Worm (Caenorhabditis elegans) whole organism, L1 larva: Measurements from ENCODE around the gene F19G12.4.
A peak's percentile ranks its signal among the peaks of the same experiment; 100 is the strongest.

Experiments used
- C04F5.9 ChIP-seq: sonication (generic microtip); optimal IDR thresholded peaks from 2 replicates; lab custom pipeline; 2016; ENCODE audit warnings: missing genetic modification characterization, missing compliant biosample characterization
- Y116A8C.19 ChIP-seq: sonication (generic microtip); optimal IDR thresholded peaks from 2 replicates; lab custom pipeline; 2016; ENCODE audit warnings: missing compliant biosample characterization, missing genetic modification characterization, borderline replicate concordance
- alr-1 ChIP-seq: fragments of 200-800 bp; sonication (Bioruptor generic); optimal IDR thresholded peaks from 2 replicates; lab custom pipeline; 2018; ENCODE audit warnings: borderline replicate concordance, mild to moderate bottlenecking, missing genetic modification characterization, missing compliant biosample characterization
- aly-2 ChIP-seq: fragments of 150-350 bp; optimal IDR thresholded peaks from 2 replicates; lab custom pipeline; 2014; ENCODE audit warnings: missing biosample characterization, missing genetic modification characterization
- ama-1 ChIP-seq: fragments of 150-350 bp; optimal IDR thresholded peaks from 2 replicates; lab custom pipeline; 2014
- blmp-1 ChIP-seq: fragments of 150-350 bp; optimal IDR thresholded peaks from 2 replicates; lab custom pipeline; 2014; ENCODE audit warnings: missing biosample characterization, missing genetic modification characterization
- ceh-8 ChIP-seq: fragments of 200-800 bp; sonication (Bioruptor generic); optimal IDR thresholded peaks from 2 replicates; lab custom pipeline; 2018; ENCODE audit warnings: mild to moderate bottlenecking, missing genetic modification characterization, moderate library complexity, missing compliant biosample characterization
- ceh-82 ChIP-seq, 3 experiments: fragments of 150-350 bp in 1 of 3; sonication (generic microtip) in 2 of 3; optimal IDR thresholded peaks; 2 replicates each; lab custom pipeline; 2014 to 2017; ENCODE audit warnings: missing biosample characterization in 3 of 3, missing genetic modification characterization in 3 of 3
- ceh-88 ChIP-seq: fragments of 200-800 bp; sonication (Bioruptor generic); IDR thresholded peaks from 2 replicates; pipeline ENCODE4 v1.3.6; 2022; ENCODE audit warnings: missing genetic modification characterization, missing compliant biosample characterization
- ceh-90 ChIP-seq: sonication (generic microtip); optimal IDR thresholded peaks from 2 replicates; lab custom pipeline; 2016; ENCODE audit warnings: missing genetic modification characterization, missing compliant biosample characterization
- dpl-1 ChIP-seq, 3 experiments: fragments of 150-350 bp in 2 of 3; sonication (generic microtip) in 1 of 3; optimal IDR thresholded peaks; 2 replicates each; lab custom pipeline; 2014 to 2017; ENCODE audit warnings: missing biosample characterization in 3 of 3, missing genetic modification characterization in 3 of 3, missing genetic modification reagents in 3 of 3
- dsc-1 ChIP-seq: sonication (generic microtip); optimal IDR thresholded peaks from 2 replicates; lab custom pipeline; 2016; ENCODE audit warnings: mild to moderate bottlenecking, missing genetic modification characterization, missing compliant biosample characterization
- efl-1 ChIP-seq, 4 experiments: fragments of 150-350 bp; optimal IDR thresholded peaks in 3 of 4; peaks in 1 of 4; 1 replicate in 1 of 4; 2 replicates in 3 of 4; lab custom pipeline; 2014; ENCODE audit warnings: missing biosample characterization in 2 of 4, missing genetic modification characterization in 2 of 4, missing genetic modification reagents in 2 of 4
- efl-3 ChIP-seq: fragments of 200-800 bp; sonication (Bioruptor generic); optimal IDR thresholded peaks from 2 replicates; lab custom pipeline; 2018; ENCODE audit warnings: mild to moderate bottlenecking, missing genetic modification characterization, missing compliant biosample characterization
- egl-13 ChIP-seq: sonication (generic microtip); optimal IDR thresholded peaks from 2 replicates; lab custom pipeline; 2016; ENCODE audit warnings: missing genotype, missing genetic modification reagents, missing genetic modification characterization, missing compliant biosample characterization
- elt-3 ChIP-seq, 6 experiments: fragments of 150-350 bp in 1 of 6; sonication (generic microtip); optimal IDR thresholded peaks; 2 replicates each; lab custom pipeline; 2017 to 2018; ENCODE audit warnings: missing biosample characterization in 6 of 6, missing genetic modification characterization in 6 of 6, inconsistent platforms in 1 of 6
- ets-5 ChIP-seq: fragments of 200-800 bp; sonication (Bioruptor generic); IDR thresholded peaks from 2 replicates; pipeline ENCODE4 v1.3.6; 2022; ENCODE audit warnings: missing genetic modification characterization, missing compliant biosample characterization
- fkh-10 ChIP-seq: sonication (generic microtip); optimal IDR thresholded peaks from 2 replicates; lab custom pipeline; 2017; ENCODE audit warnings: missing biosample characterization, missing genetic modification reagents, missing genetic modification characterization
- fos-1 ChIP-seq: fragments of 150-350 bp; optimal IDR thresholded peaks from 2 replicates; lab custom pipeline; 2014; ENCODE audit warnings: missing biosample characterization, missing genetic modification characterization
- grh-1 ChIP-seq: fragments of 200-800 bp; sonication (Bioruptor generic); IDR thresholded peaks from 2 replicates; pipeline ENCODE4 v1.3.6; 2022; ENCODE audit warnings: missing genetic modification reagents, missing genetic modification characterization, missing compliant biosample characterization
- hlh-4 ChIP-seq: sonication (generic microtip); optimal IDR thresholded peaks from 2 replicates; lab custom pipeline; 2016; ENCODE audit warnings: mild to moderate bottlenecking, missing genetic modification characterization, missing compliant biosample characterization
- hpl-2 ChIP-seq: fragments of 150-350 bp; optimal IDR thresholded peaks from 2 replicates; lab custom pipeline; 2014; ENCODE audit warnings: missing biosample characterization, missing genetic modification reagents, missing genetic modification characterization
- irx-1 ChIP-seq: sonication (generic microtip); optimal IDR thresholded peaks from 2 replicates; lab custom pipeline; 2016; ENCODE audit warnings: missing genetic modification characterization, missing compliant biosample characterization
- jun-1 ChIP-seq: fragments of 150-350 bp; optimal IDR thresholded peaks from 2 replicates; lab custom pipeline; 2014; ENCODE audit warnings: missing biosample characterization, missing genetic modification reagents, missing genetic modification characterization
- lin-14 ChIP-seq: fragments of 200-800 bp; sonication (Bioruptor generic); optimal IDR thresholded peaks from 2 replicates; lab custom pipeline; 2018; ENCODE audit warnings: mild to moderate bottlenecking, missing genetic modification characterization, moderate library complexity, missing compliant biosample characterization
- lin-15B ChIP-seq: fragments of 150-350 bp; sonication (generic microtip); optimal IDR thresholded peaks from 3 replicates; lab custom pipeline; 2014; ENCODE audit warnings: missing biosample characterization, missing genetic modification characterization
- lin-39 ChIP-seq: fragments of 150-350 bp; optimal IDR thresholded peaks from 2 replicates; lab custom pipeline; 2014; ENCODE audit warnings: missing biosample characterization, missing genetic modification reagents, missing genetic modification characterization
- lir-3 ChIP-seq: sonication (generic microtip); optimal IDR thresholded peaks from 2 replicates; lab custom pipeline; 2016; ENCODE audit warnings: mild to moderate bottlenecking, missing genetic modification characterization, moderate library complexity, missing compliant biosample characterization; ENCODE audit not compliant: poor library complexity
- lsy-2 ChIP-seq, 2 experiments: fragments of 150-350 bp; optimal IDR thresholded peaks; 2 replicates each; lab custom pipeline; 2014; ENCODE audit warnings: missing biosample characterization in 2 of 2, missing genetic modification characterization in 2 of 2
- mab-9 ChIP-seq: fragments of 200-800 bp; sonication (Bioruptor generic); IDR thresholded peaks from 2 replicates; pipeline ENCODE4 v1.3.6; 2022; ENCODE audit warnings: missing genetic modification reagents, missing genetic modification characterization, missing compliant biosample characterization
- mep-1 ChIP-seq: fragments of 150-350 bp; optimal IDR thresholded peaks from 2 replicates; lab custom pipeline; 2014; ENCODE audit warnings: missing biosample characterization, missing genetic modification characterization
- nhr-19 ChIP-seq: fragments of 200-800 bp; sonication (Bioruptor generic); conservative IDR thresholded peaks from 2 replicates; pipeline ENCODE4 v1.3.6; 2022; ENCODE audit warnings: missing genetic modification characterization, missing compliant biosample characterization
- nhr-237 ChIP-seq: fragments of 150-350 bp; optimal IDR thresholded peaks from 2 replicates; lab custom pipeline; 2014; ENCODE audit warnings: missing biosample characterization, missing genetic modification characterization
- nhr-28 ChIP-seq: fragments of 150-350 bp; optimal IDR thresholded peaks from 2 replicates; lab custom pipeline; 2014; ENCODE audit warnings: missing biosample characterization, missing genetic modification characterization
- nhr-71 ChIP-seq: sonication (generic microtip); optimal IDR thresholded peaks from 2 replicates; lab custom pipeline; 2016; ENCODE audit warnings: mild to moderate bottlenecking, missing genetic modification characterization, moderate library complexity, missing compliant biosample characterization
- nhr-76 ChIP-seq: sonication (generic microtip); optimal IDR thresholded peaks from 2 replicates; lab custom pipeline; 2017; ENCODE audit warnings: missing biosample characterization, missing genetic modification characterization
- nhr-84 ChIP-seq: sonication (generic microtip); optimal IDR thresholded peaks from 2 replicates; lab custom pipeline; 2017; ENCODE audit warnings: missing biosample characterization, missing genetic modification characterization
- nhr-85 ChIP-seq: sonication (generic microtip); peaks from one replicate; lab custom pipeline; 2016; ENCODE audit warnings: missing genetic modification characterization, inconsistent platforms, missing compliant biosample characterization
- nhr-90 ChIP-seq: sonication (generic microtip); optimal IDR thresholded peaks from 2 replicates; lab custom pipeline; 2016; ENCODE audit warnings: mild to moderate bottlenecking, missing genetic modification characterization, missing compliant biosample characterization; ENCODE audit not compliant: poor library complexity
- rnt-1 ChIP-seq: sonication (generic microtip); optimal IDR thresholded peaks from 2 replicates; lab custom pipeline; 2016; ENCODE audit warnings: mild to moderate bottlenecking, missing genetic modification characterization, moderate library complexity, missing compliant biosample characterization
- skn-1 ChIP-seq: fragments of 150-350 bp; optimal IDR thresholded peaks from 2 replicates; lab custom pipeline; 2014; ENCODE audit warnings: missing biosample characterization, missing genetic modification characterization
- snu-23 ChIP-seq: sonication (generic microtip); optimal IDR thresholded peaks from 2 replicates; lab custom pipeline; 2016; ENCODE audit warnings: missing genetic modification characterization, missing compliant biosample characterization
- sox-4 ChIP-seq: sonication (generic microtip); optimal IDR thresholded peaks from 2 replicates; lab custom pipeline; 2016; ENCODE audit warnings: missing genetic modification characterization, missing compliant biosample characterization
- sptf-1 ChIP-seq: fragments of 150-350 bp; optimal IDR thresholded peaks from 2 replicates; lab custom pipeline; 2014; ENCODE audit warnings: missing biosample characterization, missing genetic modification characterization
- swsn-7 ChIP-seq: sonication (generic microtip); optimal IDR thresholded peaks from 2 replicates; lab custom pipeline; 2016; ENCODE audit warnings: missing genetic modification characterization, missing compliant biosample characterization
- tbx-2 ChIP-seq: sonication (generic microtip); optimal IDR thresholded peaks from 2 replicates; lab custom pipeline; 2016; ENCODE audit warnings: missing genetic modification characterization, missing compliant biosample characterization
- tlp-1 ChIP-seq: fragments of 150-350 bp; optimal IDR thresholded peaks from 2 replicates; lab custom pipeline; 2014; ENCODE audit warnings: missing biosample characterization, missing genetic modification characterization
- unc-130 ChIP-seq: fragments of 150-350 bp; optimal IDR thresholded peaks from 2 replicates; lab custom pipeline; 2017; ENCODE audit warnings: missing biosample characterization, missing genetic modification characterization, inconsistent platforms
- unc-62 ChIP-seq: fragments of 150-350 bp; optimal IDR thresholded peaks from 2 replicates; lab custom pipeline; 2014; ENCODE audit warnings: missing biosample characterization, missing genetic modification reagents, missing genetic modification characterization
- unc-86 ChIP-seq: sonication (generic microtip); optimal IDR thresholded peaks from 2 replicates; lab custom pipeline; 2016; ENCODE audit warnings: missing genetic modification characterization, missing compliant biosample characterization
- xbp-1 ChIP-seq: sonication (generic microtip); optimal IDR thresholded peaks from 2 replicates; lab custom pipeline; 2016; ENCODE audit warnings: missing genetic modification characterization, missing compliant biosample characterization
- zag-1 ChIP-seq: fragments of 150-350 bp; optimal IDR thresholded peaks from 2 replicates; lab custom pipeline; 2014; ENCODE audit warnings: missing biosample characterization, missing genetic modification characterization
- ztf-11 ChIP-seq, 2 experiments: sonication (generic microtip); optimal IDR thresholded peaks; 2 replicates each; lab custom pipeline; 2016 to 2017; ENCODE audit warnings: missing genetic modification characterization in 2 of 2, missing biosample characterization in 1 of 2, missing compliant biosample characterization in 1 of 2

The F19G12.4 gene

DNA sequence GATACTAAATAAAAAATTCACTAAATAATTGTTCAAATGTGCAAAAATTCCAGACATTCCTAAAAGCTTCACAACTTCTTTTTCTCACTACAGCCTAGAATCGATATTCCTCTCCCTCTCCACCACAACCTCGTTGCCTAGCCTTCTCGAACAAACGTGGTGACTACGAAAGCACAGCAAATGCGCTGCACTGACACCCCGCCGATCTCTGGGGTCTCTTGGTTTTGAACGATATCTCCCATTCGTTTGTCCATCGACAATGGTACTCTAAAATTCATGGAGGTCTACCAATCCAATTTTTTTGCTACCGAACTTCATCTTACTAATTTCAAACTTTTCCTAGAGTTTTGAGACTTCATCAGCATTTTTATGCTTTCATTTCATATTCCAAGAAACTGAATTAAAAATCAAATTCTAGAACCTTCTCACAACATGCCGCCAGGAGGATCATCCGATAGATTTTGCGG lies 33.3 kb downstream of the F19G12.4 start, which contains the start of gene W05H7.1 (continued):
- no peak for TF ChIP-seq jun-1 (tag; lab: Kevin White, UChicago)
- no peak for TF ChIP-seq egl-13 (tag; lab: Kevin White, UChicago)
- TF ChIP-seq lin-14 (GFP tag; lab: Kevin White, UChicago): peak; percentile 49
- TF ChIP-seq ceh-88 (GFP tag; lab: Robert Waterston, UW): no peak
- TF ChIP-seq mab-9 (GFP tag; lab: Robert Waterston, UW): no peak
- TF ChIP-seq fkh-10 (GFP tag; lab: Kevin White, UChicago): no peak
- TF ChIP-seq grh-1 (GFP tag; lab: Robert Waterston, UW): no peak
- TF ChIP-seq irx-1: peak; percentile 2
- peak in 1 of 2 experiments; percentile 43 for TF ChIP-seq efl-1 (optimal IDR thresholded peaks at IDR 0.05; lab: Kevin White, UChicago)
- no peak for TF ChIP-seq efl-1 (GFP tag; optimal IDR thresholded peaks at IDR 0.05 in 1 of 2; lab: Kevin White, UChicago)
- no peak for TF ChIP-seq sptf-1 (tag; lab: Kevin White, UChicago)
- 0 out of 2 replicates have a peak, but pooled peaks have one; percentile 8 for TF ChIP-seq nhr-19 (GFP tag; lab: Robert Waterston, UW)
- no peak for TF ChIP-seq Y116A8C.19
- TF ChIP-seq efl-3: no peak
- no peak for TF ChIP-seq sox-4
- TF ChIP-seq swsn-7: peak; percentile 41
- no peak for TF ChIP-seq lin-15B (tag; lab: Kevin White, UChicago)
- peak; percentile 31 for TF ChIP-seq rnt-1 (tag; lab: Kevin White, UChicago)
- TF ChIP-seq tbx-2 (tag; lab: Kevin White, UChicago): no peak
- TF ChIP-seq tlp-1 (tag; lab: Kevin White, UChicago): no peak
- TF ChIP-seq blmp-1 (tag; lab: Kevin White, UChicago): peak; percentile 29
- peak; percentile 62 for TF ChIP-seq skn-1 (tag; lab: Kevin White, UChicago)
- TF ChIP-seq alr-1 (tag; lab: Kevin White, UChicago): no peak
- TF ChIP-seq elt-3 (tag; optimal IDR thresholded peaks at IDR 0.05; lab: Kevin White, UChicago): no peak
- TF ChIP-seq nhr-237 (tag; lab: Kevin White, UChicago): no peak
- TF ChIP-seq dsc-1 (tag; lab: Kevin White, UChicago): no peak
- TF ChIP-seq fos-1 (tag; lab: Kevin White, UChicago): no peak
- TF ChIP-seq ztf-11 (tag; optimal IDR thresholded peaks at IDR 0.05; lab: Kevin White, UChicago): no peak
- TF ChIP-seq aly-2 (tag; lab: Kevin White, UChicago): no peak
- TF ChIP-seq lsy-2 (tag; optimal IDR thresholded peaks at IDR 0.05; lab: Kevin White, UChicago): peak in 1 of 2 experiments; percentile 59
- TF ChIP-seq nhr-85 (tag; lab: Kevin White, UChicago): no peak
- no peak for TF ChIP-seq unc-62 (GFP tag; lab: Kevin White, UChicago)
- TF ChIP-seq mep-1: peak; percentile 53
- no peak for TF ChIP-seq nhr-90 (tag; lab: Kevin White, UChicago)
- no peak for TF ChIP-seq zag-1 (tag; lab: Kevin White, UChicago)
- TF ChIP-seq lin-39 (tag; lab: Kevin White, UChicago): no peak
- TF ChIP-seq ceh-90 (tag; lab: Kevin White, UChicago): no peak
- TF ChIP-seq nhr-76 (tag; lab: Kevin White, UChicago): no peak
- TF ChIP-seq ceh-82 (tag; optimal IDR thresholded peaks at IDR 0.05; lab: Kevin White, UChicago): peak in 2 of 3 experiments; percentile 19 to 22
- TF ChIP-seq ceh-8: no peak
- TF ChIP-seq C04F5.9: no peak
- peak; percentile 46 for TF ChIP-seq nhr-71 (tag; lab: Kevin White, UChicago)
- peak in 2 of 3 experiments; percentile 12 to 13 for TF ChIP-seq dpl-1 (GFP tag; optimal IDR thresholded peaks at IDR 0.05; lab: Kevin White, UChicago)
- peak; percentile 51 for TF ChIP-seq unc-86 (tag; lab: Kevin White, UChicago)
- no peak for TF ChIP-seq hlh-4 (tag; lab: Kevin White, UChicago)
- TF ChIP-seq ama-1 (lab: Kevin White, UChicago): no peak
- no peak for TF ChIP-seq lir-3 (tag; lab: Kevin White, UChicago)
- TF ChIP-seq xbp-1 (tag; lab: Kevin White, UChicago): peak; percentile 9
- no peak for TF ChIP-seq ets-5 (GFP tag; lab: Robert Waterston, UW)
- no peak for TF ChIP-seq unc-130 (tag; lab: Kevin White, UChicago)
- no peak for TF ChIP-seq nhr-84
- no peak for TF ChIP-seq nhr-28
- TF ChIP-seq hpl-2 (GFP tag; lab: Kevin White, UChicago): no peak
- TF ChIP-seq snu-23 (GFP tag; lab: Kevin White, UChicago): peak; percentile 67
